Fruit fly (Drosophila melanogaster) ovary, adult (tissue): ENCODE results near the gene CG10508.
A peak's percentile ranks its signal among the peaks of the same experiment; 100 is the strongest.

Experiments
- CG17801 ChIP-seq: fragments of 200-800 bp; optimal IDR thresholded peaks from 2 replicates; lab custom pipeline; 2019; ENCODE audit warnings: missing biosample characterization, mild to moderate bottlenecking, missing genetic modification characterization, moderate library complexity; ENCODE audit not compliant: partially characterized antibody

Gene CG10508

DNA sequence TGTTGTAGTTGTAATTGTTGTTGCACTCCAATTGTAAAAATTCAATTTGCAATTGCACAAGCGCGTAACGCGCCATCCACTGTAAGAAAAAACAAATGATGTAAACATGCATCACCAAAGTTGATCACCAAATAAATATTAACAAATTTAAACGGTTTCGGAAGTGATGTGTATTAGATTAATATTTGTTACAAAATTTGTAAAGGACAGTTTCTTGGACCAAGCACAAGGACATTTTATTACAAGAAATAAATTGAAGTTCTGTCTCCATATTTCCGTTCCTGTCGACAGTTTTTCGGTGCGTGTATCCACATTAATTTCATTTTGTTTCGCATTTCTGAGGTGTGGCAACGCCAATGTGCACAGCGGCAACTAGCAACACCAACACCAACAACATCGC lies 19.7 kb downstream of the CG10508 start:
- TF ChIP-seq CG17801 (GFP tag; lab: Kevin White, UChicago): no peak

DNA sequence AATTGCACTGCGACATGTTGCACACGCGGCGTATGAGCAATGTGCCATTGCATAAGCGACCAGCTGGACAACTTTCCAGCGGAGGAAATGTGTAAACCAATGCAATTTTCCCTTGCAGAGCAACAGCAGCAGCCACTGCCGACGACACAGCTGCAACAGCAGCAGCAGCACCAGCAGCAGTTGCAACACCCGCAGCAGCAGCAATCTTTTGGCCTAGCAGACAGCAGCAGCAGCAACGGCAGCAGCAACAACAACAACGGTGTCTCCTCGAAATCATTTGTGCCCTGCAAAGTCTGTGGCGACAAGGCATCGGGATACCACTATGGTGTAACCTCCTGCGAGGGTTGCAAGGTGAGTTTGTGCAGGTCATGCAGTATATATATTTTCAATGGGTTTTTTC lies 20.7 kb downstream of the CG10508 start:
- no peak for TF ChIP-seq CG17801 (GFP tag; lab: Kevin White, UChicago)

- no peak for TF ChIP-seq CG17801 (GFP tag; lab: Kevin White, UChicago)
Measured at dm6 chr3L:21236959-21237551, 27.0 kb downstream of the CG10508 start.

- TF ChIP-seq CG17801 (GFP tag; lab: Kevin White, UChicago): no peak
Measured at dm6 chr3L:21238377-21238776, 28.4 kb downstream of the CG10508 start.

dm6 chr3L:21239999-21240509 lies 30.0 kb downstream of the CG10508 start:
- TF ChIP-seq CG17801 (GFP tag; lab: Kevin White, UChicago): peak; percentile 46

DNA sequence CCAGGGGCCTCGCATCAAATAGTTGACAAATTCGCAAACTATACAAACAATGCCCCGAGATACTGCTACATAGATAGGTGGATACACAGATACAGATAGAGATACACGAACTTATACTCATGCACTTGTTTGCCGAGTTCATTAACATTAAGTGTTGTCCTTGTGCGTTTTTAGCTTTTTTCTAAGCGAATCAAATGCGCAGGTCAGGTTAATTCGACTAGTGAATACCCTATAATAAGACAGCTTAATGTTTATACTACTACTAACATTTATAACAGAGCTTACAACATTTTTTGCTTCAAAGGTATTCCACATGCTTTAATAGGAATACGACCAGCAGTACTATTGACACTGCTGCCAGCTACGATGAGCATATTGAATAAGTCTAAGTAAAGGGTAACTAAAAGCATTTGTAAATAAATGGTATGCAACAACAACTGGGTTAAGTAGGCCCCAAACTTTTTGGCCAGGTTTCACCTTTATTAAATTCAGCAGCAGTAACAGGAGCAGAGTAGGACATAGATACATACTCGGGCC lies 31.5 kb downstream of the CG10508 start:
- no peak for TF ChIP-seq CG17801 (GFP tag; lab: Kevin White, UChicago)

- TF ChIP-seq CG17801 (GFP tag; lab: Kevin White, UChicago): no peak
Measured at dm6 chr3L:21242958-21243357, 32.9 kb downstream of the CG10508 start.

dm6 chr3L:21243417-21243816 lies 33.4 kb downstream of the CG10508 start:
- no peak for TF ChIP-seq CG17801 (GFP tag; lab: Kevin White, UChicago)

DNA sequence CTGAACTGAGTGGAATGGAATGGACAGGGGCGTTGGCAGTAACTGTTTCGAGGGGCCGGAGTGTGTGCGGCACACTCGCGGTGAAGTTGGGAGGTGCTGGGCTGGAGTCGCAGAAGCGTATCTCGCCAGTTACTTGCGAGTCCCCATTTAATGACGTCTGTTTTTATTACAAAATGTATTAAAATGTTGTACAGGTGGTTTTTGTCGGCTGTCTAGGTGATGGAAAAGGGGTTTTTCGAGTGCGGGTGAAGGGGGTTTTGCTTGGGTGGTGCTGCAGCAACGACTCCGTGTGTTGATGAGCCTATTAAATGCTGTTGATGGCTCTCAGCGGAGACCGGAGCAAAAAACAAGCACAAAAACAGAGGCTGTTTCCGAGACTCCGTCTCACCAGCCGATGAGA lies 41.4 kb downstream of the CG10508 start:
- TF ChIP-seq CG17801 (GFP tag; lab: Kevin White, UChicago): no peak

- TF ChIP-seq CG17801 (GFP tag; lab: Kevin White, UChicago): no peak
Measured at dm6 chr3L:21252525-21252924, 42.5 kb downstream of the CG10508 start.

DNA sequence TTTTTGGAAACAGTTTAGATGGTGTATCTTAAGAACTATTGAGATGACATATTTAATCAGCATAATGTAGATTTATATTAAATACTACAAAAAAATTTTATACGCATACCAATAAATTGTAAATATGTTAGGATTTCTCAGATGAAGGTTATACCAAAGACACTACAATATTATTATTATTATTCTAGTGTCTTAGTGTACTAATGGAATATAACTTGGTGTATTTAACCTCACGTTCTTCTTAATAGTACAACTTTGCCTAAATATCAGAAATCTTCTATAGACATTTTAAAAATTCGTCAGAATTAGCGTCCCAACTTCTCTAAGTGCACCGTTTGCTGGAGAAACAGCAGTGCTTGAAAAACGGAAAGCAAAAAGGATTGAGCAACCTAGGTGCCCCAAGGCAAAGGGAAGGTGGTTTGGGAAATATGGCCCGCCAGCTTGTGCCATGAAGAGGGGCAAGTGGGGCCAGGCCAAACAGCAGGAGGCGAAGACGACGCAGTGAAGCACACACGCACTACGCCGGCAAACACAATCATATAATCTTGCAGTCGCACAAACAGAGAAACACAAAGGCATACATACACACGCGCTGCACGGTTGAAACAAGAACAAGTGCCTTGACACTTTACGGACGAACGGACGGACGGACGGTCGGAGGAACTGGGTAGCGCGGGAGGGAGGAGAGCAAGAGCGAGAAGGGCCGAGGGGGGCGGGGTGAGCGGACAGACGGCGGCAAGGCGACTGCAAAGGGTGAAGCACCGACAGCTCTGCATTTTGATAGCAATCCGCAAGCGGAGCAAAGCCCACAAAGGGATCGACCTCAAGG lies 43.1 kb downstream of the CG10508 start:
- TF ChIP-seq CG17801 (GFP tag; lab: Kevin White, UChicago): no peak

dm6 chr3L:21253761-21254523 lies 43.9 kb downstream of the CG10508 start:
- TF ChIP-seq CG17801 (GFP tag; lab: Kevin White, UChicago): no peak

dm6 chr3L:21254524-21254972 lies 44.5 kb downstream of the CG10508 start:
- no peak for TF ChIP-seq CG17801 (GFP tag; lab: Kevin White, UChicago)

dm6 chr3L:21256062-21257023 lies 46.3 kb downstream of the CG10508 start:
- TF ChIP-seq CG17801 (GFP tag; lab: Kevin White, UChicago): no peak
